Worm (Caenorhabditis elegans) whole organism, early embryonic: ENCODE results near the gene F46H5.7.

Experiments used
- ama-1 ChIP-seq: fragments of 150-350 bp; optimal IDR thresholded peaks from 2 replicates; lab custom pipeline; 2014
- ceh-13 ChIP-seq: fragments of 200-800 bp; sonication (Bioruptor generic); optimal IDR thresholded peaks from 2 replicates; lab custom pipeline; 2018; ENCODE audit warnings: mild to moderate bottlenecking, missing genetic modification characterization, missing compliant biosample characterization
- hmg-4 ChIP-seq: fragments of 200-800 bp; sonication (Bioruptor generic); optimal IDR thresholded peaks from 2 replicates; lab custom pipeline; 2018; ENCODE audit warnings: mild to moderate bottlenecking, missing genetic modification characterization, missing compliant biosample characterization
- scrt-1 ChIP-seq: fragments of 200-800 bp; sonication (Bioruptor generic); IDR thresholded peaks from 2 replicates; pipeline ENCODE4 v1.3.6; 2022; ENCODE audit warnings: missing genetic modification characterization, missing compliant biosample characterization
- tra-4 ChIP-seq: sonication (generic microtip); optimal IDR thresholded peaks from 2 replicates; lab custom pipeline; 2017; ENCODE audit warnings: missing genetic modification characterization, missing compliant biosample characterization

DNA sequence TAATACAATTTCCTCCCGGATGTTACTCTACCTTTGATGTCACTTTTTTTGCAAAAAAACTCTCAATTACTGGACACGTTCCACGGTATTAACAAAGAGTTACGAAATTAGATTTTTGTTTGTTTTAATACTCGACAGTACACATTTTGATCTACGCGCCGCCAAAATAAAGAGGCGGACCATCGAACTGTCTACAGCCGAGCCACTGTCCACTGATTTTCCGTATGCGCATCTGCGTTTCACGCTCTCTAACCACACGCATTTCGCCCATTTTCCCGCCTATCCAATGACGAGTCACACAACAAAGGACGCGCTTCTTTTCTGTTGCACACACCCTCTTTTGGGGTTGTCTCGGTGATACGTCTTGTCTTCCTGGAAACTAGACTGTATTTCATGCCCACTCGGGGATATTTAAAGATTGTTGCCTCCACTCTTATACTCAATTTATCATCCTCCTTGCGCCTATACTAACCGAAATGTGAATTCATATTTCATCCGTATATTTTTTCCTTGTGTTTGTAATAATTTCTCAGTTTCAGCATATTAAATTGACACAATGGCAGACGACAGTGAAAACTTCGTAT, 42.9 kb downstream of the F46H5.7 start, which contains the start of gene C55B6.1:
- no peak for TF ChIP-seq scrt-1
- TF ChIP-seq ama-1 = no peak
- TF ChIP-seq hmg-4 (GFP tag; lab: Kevin White, UChicago) = no peak
- TF ChIP-seq tra-4 (tag; lab: Kevin White, UChicago) = no peak
- TF ChIP-seq ceh-13 (GFP tag; lab: Kevin White, UChicago) = no peak
